Worm (Caenorhabditis elegans): ENCODE data around the gene C10C6.7.

The C10C6.7 gene

DNA sequence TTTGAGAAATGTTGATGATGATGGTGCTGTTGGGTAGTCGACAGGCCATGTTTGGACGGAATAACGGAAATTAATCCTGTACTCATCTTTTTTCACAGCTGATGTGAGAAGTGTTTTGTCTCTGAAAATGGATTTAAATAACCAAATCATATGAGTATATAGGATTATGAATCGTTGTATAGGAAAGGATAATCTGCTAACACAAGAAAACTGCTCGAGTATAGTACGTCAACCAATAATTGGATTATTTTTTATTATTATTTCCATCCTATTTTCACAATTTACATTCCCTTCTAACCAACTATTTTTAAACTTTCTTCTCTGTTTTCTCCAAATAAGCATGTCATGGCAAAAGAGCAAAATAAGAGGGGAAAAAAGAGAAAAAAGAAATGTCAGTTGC is 31.6 kb downstream of the C10C6.7 start (continued):
- TF ChIP-seq egrh-3 (GFP tag; IDR thresholded peaks at IDR 0.05): no peak
- no peak for TF ChIP-seq chd-7 (tag; optimal IDR thresholded peaks at IDR 0.05)
- no peak for TF ChIP-seq ZK185.1 (tag; optimal IDR thresholded peaks at IDR 0.05; ENCODE audit: poor library complexity, severe bottlenecking)
- no peak for TF ChIP-seq ztf-28 (GFP tag; IDR thresholded peaks at IDR 0.05)

DNA sequence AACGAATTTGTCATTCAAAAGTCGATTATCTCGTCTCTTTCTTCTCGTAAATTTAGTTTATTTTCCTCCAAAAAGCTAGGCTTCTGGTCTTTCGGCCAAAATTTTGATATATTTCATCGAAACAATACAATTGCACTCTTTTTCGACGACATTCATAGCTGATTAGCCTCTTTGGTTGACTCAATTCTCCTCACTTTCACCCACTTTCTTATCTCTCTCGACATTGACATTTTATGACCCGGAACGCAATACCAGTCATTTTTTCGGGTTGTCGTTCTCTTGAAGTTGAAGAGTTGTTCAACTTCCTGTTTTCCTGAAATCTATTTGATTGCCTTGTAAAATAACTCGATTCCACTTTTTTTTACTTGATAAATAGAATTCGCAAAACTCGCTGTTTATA is 32.7 kb downstream of the C10C6.7 start:
- TF ChIP-seq lin-26 (GFP tag; IDR thresholded peaks at IDR 0.05) (no peak), ets-4 (GFP tag; optimal IDR thresholded peaks at IDR 0.05) (peak; percentile 21), ceh-27 (GFP tag; optimal IDR thresholded peaks at IDR 0.05) (no peak), nhr-80 (tag; optimal IDR thresholded peaks at IDR 0.05) (peak; percentile 71), efl-1 (GFP tag; optimal IDR thresholded peaks at IDR 0.05) (no peak), bed-2 (GFP tag; IDR thresholded peaks at IDR 0.05) (no peak), dox-1 (GFP tag; IDR thresholded peaks at IDR 0.05) (peak; percentile 41; the same call in 1 of the 2 replicates)

DNA sequence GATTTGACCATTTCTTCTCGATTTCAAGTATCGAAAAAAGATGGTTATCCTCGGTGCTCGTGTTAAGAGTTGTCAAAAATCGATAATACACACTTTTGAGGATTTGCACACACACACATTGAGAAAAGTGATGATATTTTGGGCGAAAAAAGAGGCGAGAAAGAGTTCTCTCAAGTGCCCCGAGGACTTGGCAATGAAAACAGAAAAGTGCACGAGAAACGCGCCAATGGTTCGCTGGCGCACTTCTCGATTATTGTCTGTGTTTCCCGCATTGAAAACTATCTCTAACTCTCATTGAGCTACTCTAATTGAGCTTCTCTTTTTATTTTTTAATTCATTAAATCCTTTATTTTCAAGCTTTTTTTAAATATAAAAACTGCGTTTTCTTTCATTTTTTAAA is 33.6 kb downstream of the C10C6.7 start:
- 0 out of 2 replicates have a peak, but pooled peaks have one; percentile 27 for TF ChIP-seq rcor-1 (GFP tag; IDR thresholded peaks at IDR 0.05)
- TF ChIP-seq nhr-179 (tag; optimal IDR thresholded peaks at IDR 0.05): no peak
- TF ChIP-seq F55B11.4 (tag; optimal IDR thresholded peaks at IDR 0.05; ENCODE audit: borderline replicate concordance, insufficient read depth): no peak
- TF ChIP-seq madf-3 (GFP tag; IDR thresholded peaks at IDR 0.05): no peak
- no peak for TF ChIP-seq Y56A3A.18 (GFP tag; IDR thresholded peaks at IDR 0.05)
- no peak for TF ChIP-seq lir-1 (GFP tag; conservative IDR thresholded peaks at IDR 0.05)
- TF ChIP-seq madf-8 (GFP tag; conservative IDR thresholded peaks at IDR 0.05): no peak
- TF ChIP-seq F33H1.4 (GFP tag; IDR thresholded peaks at IDR 0.05): no peak; the same call in none of the 2 replicates
- TF ChIP-seq efl-1 (GFP tag; optimal IDR thresholded peaks at IDR 0.05): no peak
- TF ChIP-seq tbx-9 (tag; optimal IDR thresholded peaks at IDR 0.05; ENCODE audit: borderline replicate concordance): no peak
- TF ChIP-seq Y95B8A.8 (GFP tag; IDR thresholded peaks at IDR 0.05): no peak
- no peak for TF ChIP-seq F37B4.10 (GFP tag; IDR thresholded peaks at IDR 0.05)
- no peak for TF ChIP-seq ceh-91 (GFP tag; IDR thresholded peaks at IDR 0.05)
- no peak for TF ChIP-seq hlh-12 (tag; optimal IDR thresholded peaks at IDR 0.05)
- TF ChIP-seq ztf-22 (GFP tag; optimal IDR thresholded peaks at IDR 0.05): no peak
- no peak for TF ChIP-seq ztf-3 (GFP tag; optimal IDR thresholded peaks at IDR 0.05)
- no peak for TF ChIP-seq bed-2 (GFP tag; IDR thresholded peaks at IDR 0.05)
- no peak for TF ChIP-seq ztf-6 (GFP tag; IDR thresholded peaks at IDR 0.05)
- TF ChIP-seq zim-3 (tag; optimal IDR thresholded peaks at IDR 0.05): no peak
- no peak for TF ChIP-seq snpc-1.3 (tag; optimal IDR thresholded peaks at IDR 0.05; ENCODE audit: insufficient read depth)
- no peak for TF ChIP-seq hsf-1 (GFP tag; IDR thresholded peaks at IDR 0.05)
- no peak for TF ChIP-seq lag-1 (GFP tag; IDR thresholded peaks at IDR 0.05)
- TF ChIP-seq lin-54 (GFP tag; optimal IDR thresholded peaks at IDR 0.05): peak; percentile 43
- TF ChIP-seq B0261.1 (tag; optimal IDR thresholded peaks at IDR 0.05): no peak
- no peak for TF ChIP-seq cebp-2 (GFP tag; IDR thresholded peaks at IDR 0.05)
- peak; percentile 65 for TF ChIP-seq ceh-27 (GFP tag; optimal IDR thresholded peaks at IDR 0.05)
- no peak for TF ChIP-seq nfyb-1 (GFP tag; IDR thresholded peaks at IDR 0.05)
- TF ChIP-seq him-1 (tag; optimal IDR thresholded peaks at IDR 0.05): no peak
- TF ChIP-seq B0019.2 (GFP tag; conservative IDR thresholded peaks at IDR 0.05): 0 out of 2 replicates have a peak, but pooled peaks have one; percentile 35
- no peak for TF ChIP-seq aptf-2 (GFP tag; conservative IDR thresholded peaks at IDR 0.05)
- TF ChIP-seq nhr-120 (GFP tag; IDR thresholded peaks at IDR 0.05): no peak
- TF ChIP-seq D2030.7 (GFP tag; IDR thresholded peaks at IDR 0.05): no peak
- no peak for TF ChIP-seq K12H6.12 (tag; optimal IDR thresholded peaks at IDR 0.05)
- TF ChIP-seq mcd-1 (GFP tag; IDR thresholded peaks at IDR 0.05): peak; percentile 69
- TF ChIP-seq F57C9.4 (tag; optimal IDR thresholded peaks at IDR 0.05): no peak
- no peak for TF ChIP-seq F23B12.7 (tag; optimal IDR thresholded peaks at IDR 0.05; ENCODE audit: insufficient read depth)
- no peak for TF ChIP-seq sptf-2 (GFP tag; optimal IDR thresholded peaks at IDR 0.05)
- TF ChIP-seq hmg-1.2 (GFP tag; IDR thresholded peaks at IDR 0.05): peak; percentile 32; the same call in 1 of the 2 replicates

All from whole organism, young adult.